Fruit fly (Drosophila melanogaster): ENCODE results near the gene CG42371.

CG42371 gene

dm6 chr2L:2171366-2172078 lies 45.5 kb downstream of the CG42371 start (continued):
- TF ChIP-seq CG12769 (tag; optimal IDR thresholded peaks at IDR 0.05) (peak; percentile 50), CG8281 (tag; optimal IDR thresholded peaks at IDR 0.05) (no peak), Poxn (GFP tag; IDR thresholded peaks at IDR 0.05) (peak; percentile 22; the same call in 1 of the 2 replicates), GATAe (GFP tag; conservative IDR thresholded peaks at IDR 0.05) (peak; percentile 77), CoRest (tag; optimal IDR thresholded peaks at IDR 0.05) (peak; percentile 10), Hey (tag; optimal IDR thresholded peaks at IDR 0.05) (peak; percentile 23), lbe (GFP tag; optimal IDR thresholded peaks at IDR 0.05) (peak; percentile 35), corto (GFP tag; optimal IDR thresholded peaks at IDR 0.05) (peak; percentile 11), grau (tag; optimal IDR thresholded peaks at IDR 0.05) (peak; percentile 57), sd (tag; optimal IDR thresholded peaks at IDR 0.05) (peak; percentile 88), sens (GFP tag) (no peak), exex (tag; optimal IDR thresholded peaks at IDR 0.05) (peak; percentile 97), Nf-YC (tag; optimal IDR thresholded peaks at IDR 0.05) (peak; percentile 49), Eip74EF (GFP tag; optimal IDR thresholded peaks at IDR 0.05) (peak in 1 of 2 experiments; percentile 54), CG13775 (GFP tag; optimal IDR thresholded peaks at IDR 0.05) (peak; percentile 14), Fer3 (tag; optimal IDR thresholded peaks at IDR 0.05) (no peak), stwl (tag; optimal IDR thresholded peaks at IDR 0.05) (no peak), salm (tag; optimal IDR thresholded peaks at IDR 0.05) (peak; percentile 44), trh (GFP tag; optimal IDR thresholded peaks at IDR 0.05) (no peak), Jarid2 (GFP tag; optimal IDR thresholded peaks at IDR 0.05) (peak; percentile 19), ash1 (GFP tag; optimal IDR thresholded peaks at IDR 0.05) (no peak), CG17385 (GFP tag; optimal IDR thresholded peaks at IDR 0.05) (peak; percentile 14), CG12071 (GFP tag; optimal IDR thresholded peaks at IDR 0.05) (peak; percentile 3), HmgZ (tag; optimal IDR thresholded peaks at IDR 0.05) (peak; percentile 29), lola (GFP tag; optimal IDR thresholded peaks at IDR 0.05) (no peak), CG2678 (tag; optimal IDR thresholded peaks at IDR 0.05) (peak; percentile 26), Aef1 (GFP tag; IDR thresholded peaks at IDR 0.05) (no peak), da (GFP tag; optimal IDR thresholded peaks at IDR 0.05) (no peak), CG31388 (GFP tag; optimal IDR thresholded peaks at IDR 0.05) (no peak), mirr (GFP tag; optimal IDR thresholded peaks at IDR 0.05) (peak; percentile 68), Bteb2 (GFP tag; optimal IDR thresholded peaks at IDR 0.05) (no peak), slou (GFP tag; optimal IDR thresholded peaks at IDR 0.05) (no peak), CG12236 (GFP tag; optimal IDR thresholded peaks at IDR 0.05) (no peak), HHEX (GFP tag; optimal IDR thresholded peaks at IDR 0.05) (no peak), CG11696 (GFP tag; IDR thresholded peaks at IDR 0.05) (no peak), CG10147 (GFP tag; optimal IDR thresholded peaks at IDR 0.05) (peak; percentile 27), otp (GFP tag; IDR thresholded peaks at IDR 0.05) (no peak), CG11560 (tag; IDR thresholded peaks at IDR 0.05) (no peak), Taf1 (GFP tag; IDR thresholded peaks at IDR 0.05) (0 out of 2 replicates have a peak, but pooled peaks have one; percentile 15), ATbp (GFP tag; optimal IDR thresholded peaks at IDR 0.05) (peak; percentile 25), D19A (tag; optimal IDR thresholded peaks at IDR 0.05) (peak; percentile 20), Nf-YB (GFP tag; optimal IDR thresholded peaks at IDR 0.05) (peak; percentile 73), CG18599 (GFP tag; optimal IDR thresholded peaks at IDR 0.05) (peak; percentile 49), CG6813 (GFP tag; optimal IDR thresholded peaks at IDR 0.05) (no peak), CG10209 (GFP tag; optimal IDR thresholded peaks at IDR 0.05) (no peak), CG10543 (GFP tag; optimal IDR thresholded peaks at IDR 0.05) (peak; percentile 71), CG8290 (GFP tag; optimal IDR thresholded peaks at IDR 0.05) (no peak), CG8290 (tag; optimal IDR thresholded peaks at IDR 0.05) (peak in 1 of 2 experiments; percentile 5)

Measured in whole organism, embryonic.